Worm (Caenorhabditis elegans) whole organism, mixed stage, embryonic: ENCODE measurements around the gene rhgf-2.

ENCODE experiments used
- bed-3 ChIP-seq: fragments of 200-800 bp; sonication (Bioruptor generic); optimal IDR thresholded peaks from 3 replicates; lab custom pipeline; 2018; ENCODE audit warnings: mild to moderate bottlenecking, missing genetic modification characterization, moderate library complexity, missing compliant biosample characterization
- ceh-43 ChIP-seq: fragments of 200-800 bp; sonication (Bioruptor generic); optimal IDR thresholded peaks from 2 replicates; lab custom pipeline; 2018; ENCODE audit warnings: mild to moderate bottlenecking, missing genetic modification characterization, moderate library complexity, missing compliant biosample characterization
- ceh-83 ChIP-seq: fragments of 200-800 bp; sonication (Bioruptor generic); optimal IDR thresholded peaks from 2 replicates; lab custom pipeline; 2018; ENCODE audit warnings: mild to moderate bottlenecking, missing genetic modification characterization, missing compliant biosample characterization
- ces-1 ChIP-seq: fragments of 150-350 bp; optimal IDR thresholded peaks from 2 replicates; lab custom pipeline; 2014; ENCODE audit warnings: missing biosample characterization, missing genetic modification reagents, missing genetic modification characterization
- drap-1 ChIP-seq: fragments of 200-800 bp; sonication (Bioruptor generic); optimal IDR thresholded peaks from 3 replicates; lab custom pipeline; 2018; ENCODE audit warnings: mild to moderate bottlenecking, missing genetic modification characterization, missing compliant biosample characterization
- elt-1 ChIP-seq: sonication (generic microtip); optimal IDR thresholded peaks from 2 replicates; lab custom pipeline; 2017; ENCODE audit warnings: missing genetic modification characterization, mild to moderate bottlenecking, missing compliant biosample characterization, antibody characterized with exemption, moderate library complexity, borderline replicate concordance; ENCODE audit not compliant: insufficient read depth
- elt-3 ChIP-seq: fragments of 150-350 bp; optimal IDR thresholded peaks from 2 replicates; lab custom pipeline; 2014; ENCODE audit warnings: missing biosample characterization, missing genetic modification characterization
- flh-1 ChIP-seq: fragments of 200-800 bp; sonication (Bioruptor generic); optimal IDR thresholded peaks from 2 replicates; lab custom pipeline; 2018; ENCODE audit warnings: mild to moderate bottlenecking, missing genetic modification characterization, moderate library complexity, missing compliant biosample characterization
- ham-2 ChIP-seq: fragments of 200-800 bp; sonication (Bioruptor generic); optimal IDR thresholded peaks from 2 replicates; lab custom pipeline; 2018; ENCODE audit warnings: mild to moderate bottlenecking, missing genetic modification characterization, missing compliant biosample characterization
- lin-13 ChIP-seq: fragments of 150-350 bp; optimal IDR thresholded peaks from 2 replicates; lab custom pipeline; 2014; ENCODE audit warnings: missing biosample characterization, missing genetic modification characterization
- lin-32 ChIP-seq: fragments of 200-800 bp; sonication (Bioruptor generic); optimal IDR thresholded peaks from 2 replicates; lab custom pipeline; 2018; ENCODE audit warnings: mild to moderate bottlenecking, missing genetic modification characterization, missing compliant biosample characterization
- lsy-2 ChIP-seq: fragments of 150-350 bp; optimal IDR thresholded peaks from 2 replicates; lab custom pipeline; 2014; ENCODE audit warnings: missing biosample characterization, missing genetic modification characterization
- mls-2 ChIP-seq: sonication (generic microtip); optimal IDR thresholded peaks from 2 replicates; lab custom pipeline; 2016; ENCODE audit warnings: mild to moderate bottlenecking, missing genetic modification characterization, moderate library complexity, missing compliant biosample characterization
- nhr-12 ChIP-seq: fragments of 150-350 bp; optimal IDR thresholded peaks from 2 replicates; lab custom pipeline; 2014; ENCODE audit warnings: missing biosample characterization, missing genetic modification characterization
- nhr-2 ChIP-seq: fragments of 150-350 bp; optimal IDR thresholded peaks from 2 replicates; lab custom pipeline; 2014; ENCODE audit warnings: missing biosample characterization, missing genetic modification characterization
- nhr-76 ChIP-seq: sonication (generic microtip); optimal IDR thresholded peaks from 2 replicates; lab custom pipeline; 2017; ENCODE audit warnings: missing biosample characterization, missing genetic modification characterization
- sem-2 ChIP-seq: fragments of 200-800 bp; sonication (Bioruptor generic); optimal IDR thresholded peaks from 2 replicates; lab custom pipeline; 2018; ENCODE audit warnings: mild to moderate bottlenecking, missing genetic modification characterization, missing compliant biosample characterization
- snpc-4 ChIP-seq: fragments of 150-350 bp; optimal IDR thresholded peaks from 2 replicates; lab custom pipeline; 2014; ENCODE audit warnings: missing biosample characterization, missing genetic modification characterization
- sptf-1 ChIP-seq: sonication (generic microtip); optimal IDR thresholded peaks from 2 replicates; lab custom pipeline; 2017; ENCODE audit warnings: mild to moderate bottlenecking, missing genetic modification characterization, moderate library complexity, missing compliant biosample characterization
- tbx-8 ChIP-seq: fragments of 200-800 bp; sonication (Bioruptor generic); optimal IDR thresholded peaks from 2 replicates; lab custom pipeline; 2018; ENCODE audit warnings: mild to moderate bottlenecking, missing genetic modification characterization, moderate library complexity, missing compliant biosample characterization
- unc-62 ChIP-seq: fragments of 150-350 bp; optimal IDR thresholded peaks from 2 replicates; lab custom pipeline; 2014; ENCODE audit warnings: missing biosample characterization, missing genetic modification reagents, missing genetic modification characterization
- ztf-11 ChIP-seq: fragments of 150-350 bp; optimal IDR thresholded peaks from 2 replicates; lab custom pipeline; 2014; ENCODE audit warnings: missing biosample characterization, missing genetic modification characterization

rhgf-2 gene

DNA sequence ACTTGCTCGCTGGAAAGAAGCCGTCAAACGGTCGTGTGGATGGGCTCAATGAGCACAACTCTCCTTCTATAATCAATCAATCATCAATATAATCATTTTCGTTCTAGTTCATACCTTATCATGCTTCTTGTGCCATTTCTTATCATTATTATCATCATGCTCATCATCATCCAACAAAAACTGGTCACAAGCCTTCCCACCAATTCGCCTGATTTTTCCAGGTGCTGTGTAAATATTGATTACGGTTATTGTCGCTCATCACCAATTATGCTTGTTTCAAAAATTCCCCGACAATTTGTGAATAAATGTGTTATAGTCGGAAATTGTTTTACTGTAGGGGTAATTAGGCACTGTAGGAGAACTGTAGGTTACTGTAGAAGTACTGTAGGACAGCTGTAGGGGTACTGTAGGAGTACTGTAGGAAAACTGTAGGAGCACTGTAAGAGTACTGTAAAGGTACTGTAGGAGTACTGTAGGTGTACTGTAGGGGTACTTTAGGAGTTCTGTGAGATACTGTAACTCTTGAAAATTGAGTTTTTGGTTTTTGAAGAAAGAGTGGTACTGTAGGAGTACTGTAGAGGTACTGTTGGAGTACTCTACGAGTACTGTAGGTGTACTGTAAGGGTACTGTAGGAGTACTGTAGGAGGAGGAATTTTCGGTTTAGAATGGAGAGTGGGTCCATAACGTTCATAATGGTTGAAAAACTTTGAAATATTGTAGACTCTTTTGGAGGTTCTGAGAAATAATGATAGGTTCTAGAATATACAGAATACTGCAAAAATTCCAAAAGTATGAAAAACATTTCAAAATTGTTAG lies 6.3 kb upstream of the rhgf-2 start:
- TF ChIP-seq flh-1 (no peak), tbx-8 (GFP tag; lab: Kevin White, UChicago) (no peak), lsy-2 (tag; lab: Kevin White, UChicago) (peak; percentile 43), ces-1 (GFP tag; lab: Kevin White, UChicago) (peak; percentile 31), nhr-12 (tag; lab: Kevin White, UChicago) (no peak)

DNA sequence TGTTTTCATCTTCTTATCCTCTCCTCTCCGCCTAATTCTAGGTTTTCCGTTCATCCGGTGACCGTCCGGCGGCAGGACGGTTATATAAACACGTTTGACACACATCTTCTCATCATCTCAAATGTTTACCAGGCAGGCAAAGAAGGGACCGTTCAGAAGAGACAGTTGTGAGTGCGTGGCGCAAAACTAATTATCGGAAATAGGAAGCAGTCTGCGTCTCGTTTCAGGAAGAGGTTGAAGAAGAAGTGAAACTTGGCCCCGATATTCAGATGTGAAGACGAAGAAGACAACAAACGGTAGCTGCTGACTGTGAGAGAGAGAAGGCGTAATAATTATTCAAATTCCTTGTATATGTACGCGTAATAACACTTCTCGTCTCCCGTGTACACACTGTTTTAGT lies 1.8 kb upstream of the rhgf-2 start:
- TF ChIP-seq snpc-4 (tag; lab: Kevin White, UChicago) (no peak), lsy-2 (tag; lab: Kevin White, UChicago) (no peak), ham-2 (GFP tag; lab: Kevin White, UChicago) (peak; percentile 78), nhr-2 (no peak), bed-3 (GFP tag; lab: Kevin White, UChicago) (no peak), ceh-43 (GFP tag; lab: Kevin White, UChicago) (peak; percentile 0), ceh-83 (GFP tag; lab: Kevin White, UChicago) (no peak), unc-62 (GFP tag; lab: Kevin White, UChicago) (peak; percentile 33)

DNA sequence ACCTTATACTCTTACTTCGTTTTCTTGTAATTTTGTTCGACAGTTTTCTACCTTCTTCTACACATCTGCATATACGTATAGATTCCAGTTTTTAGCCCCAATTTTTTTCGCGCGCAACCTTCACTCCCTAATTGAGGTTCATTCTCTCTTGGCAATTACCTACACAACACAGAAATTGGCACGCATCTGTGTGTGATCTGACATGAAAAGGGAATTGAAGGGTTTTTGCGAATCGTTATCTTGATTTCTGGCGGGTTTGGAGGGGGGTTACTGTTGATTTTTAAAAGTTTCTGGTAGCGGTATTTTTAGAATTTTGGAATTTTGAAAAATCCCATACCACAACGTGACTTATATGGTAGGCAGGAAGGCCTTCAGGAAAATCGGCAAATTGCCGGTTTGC lies 2.1 kb downstream of the rhgf-2 start:
- TF ChIP-seq elt-1 (tag; lab: Kevin White, UChicago) (peak; percentile 14), sem-2 (GFP tag; lab: Kevin White, UChicago) (no peak)
- TF ChIP-seq, all 35 proteins: peak for 1

DNA sequence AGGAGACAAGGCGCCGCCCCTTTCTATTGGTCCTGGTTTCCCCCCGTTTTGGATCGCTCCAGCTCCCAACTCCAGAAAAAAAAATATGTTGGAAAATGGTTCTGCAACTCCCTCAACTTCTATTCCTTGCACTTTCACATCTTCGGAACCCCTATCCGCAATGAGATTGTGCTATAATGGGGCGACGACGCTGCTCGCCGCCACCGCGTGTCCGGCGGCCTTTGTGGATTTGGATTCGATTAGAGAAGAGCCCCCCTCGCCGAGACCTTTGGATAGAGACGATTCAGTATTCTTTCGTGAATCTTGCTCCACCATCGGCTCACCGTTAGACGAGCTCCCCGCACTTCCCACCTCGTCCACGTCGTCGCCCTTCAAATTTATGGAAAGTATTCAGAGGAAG lies 6.6 kb downstream of the rhgf-2 start:
- no peak for TF ChIP-seq sptf-1 (tag; lab: Kevin White, UChicago)
- TF ChIP-seq ces-1 (GFP tag; lab: Kevin White, UChicago), result peak; percentile 29

DNA sequence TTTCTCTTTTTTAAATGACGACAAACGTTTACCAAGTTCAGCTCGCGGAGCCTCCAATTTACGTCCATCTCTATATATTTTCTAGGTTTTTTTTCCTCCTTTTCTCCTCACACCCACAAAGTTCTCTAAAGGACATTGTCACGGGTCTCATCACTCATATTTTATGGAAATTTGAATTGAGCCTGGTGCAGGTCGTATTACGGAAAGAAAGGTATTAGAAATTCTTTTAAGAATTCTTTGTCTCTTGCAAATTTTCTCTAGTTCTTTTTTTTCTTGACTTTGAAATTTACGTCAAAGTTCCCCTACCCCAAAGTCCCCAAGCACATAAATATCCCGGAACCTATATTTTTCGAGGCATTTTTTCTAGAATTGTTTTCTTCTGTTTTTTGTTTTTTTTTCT lies 17.9 kb downstream of the rhgf-2 start:
- TF ChIP-seq nhr-76 (tag; lab: Kevin White, UChicago), result no peak

DNA sequence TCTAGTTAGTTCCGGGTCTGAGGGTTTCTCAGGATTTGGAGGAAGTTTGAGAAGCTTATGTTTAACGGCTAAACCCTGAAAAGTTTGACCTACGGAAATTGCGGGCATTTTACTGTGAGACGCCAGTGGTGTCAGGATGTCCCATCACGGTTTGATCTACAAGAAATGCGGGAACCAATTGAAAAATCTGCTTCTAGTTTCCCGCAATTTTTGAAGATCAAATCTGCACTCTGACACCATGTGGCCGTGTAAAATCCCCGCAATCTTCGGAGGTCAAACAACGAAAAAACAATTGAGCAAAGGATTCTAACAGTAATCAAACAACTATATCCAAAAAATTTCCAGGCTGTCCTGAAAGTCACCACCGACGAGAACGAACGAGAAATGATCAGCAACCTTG lies 22.3 kb downstream of the rhgf-2 start:
- TF ChIP-seq elt-3 (tag; lab: Kevin White, UChicago) (no peak), sptf-1 (tag; lab: Kevin White, UChicago) (no peak), lin-13 (tag; lab: Kevin White, UChicago) (no peak)

DNA sequence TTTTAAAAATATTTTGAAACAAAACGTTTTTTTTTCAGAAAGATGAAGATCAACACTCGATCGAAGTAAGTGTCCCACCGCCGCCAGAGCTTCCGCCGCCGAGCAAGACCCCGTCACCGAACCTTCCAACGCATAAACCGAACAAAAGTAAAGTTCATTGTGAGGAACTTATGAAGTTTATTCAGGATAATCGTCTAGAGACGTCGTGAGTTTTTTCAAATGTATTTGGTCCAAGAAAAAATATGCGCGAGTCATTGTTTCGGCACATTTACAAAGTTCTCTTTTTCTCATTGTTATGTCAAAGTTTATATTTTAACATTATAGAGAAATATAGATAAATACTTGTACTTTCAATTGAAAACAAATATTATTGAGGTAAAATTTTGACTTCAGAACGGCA lies 24.7 kb downstream of the rhgf-2 start:
- no peak for TF ChIP-seq lin-13 (tag; lab: Kevin White, UChicago)
- no peak for TF ChIP-seq sem-2 (GFP tag; lab: Kevin White, UChicago)
- no peak for TF ChIP-seq drap-1 (GFP tag; lab: Kevin White, UChicago)
- TF ChIP-seq ham-2 (GFP tag; lab: Kevin White, UChicago), result no peak
- no peak for TF ChIP-seq ztf-11
- no peak for TF ChIP-seq snpc-4 (tag; lab: Kevin White, UChicago)
- TF ChIP-seq lin-32 (GFP tag; lab: Kevin White, UChicago), result no peak
- TF ChIP-seq tbx-8 (GFP tag; lab: Kevin White, UChicago), result no peak

DNA sequence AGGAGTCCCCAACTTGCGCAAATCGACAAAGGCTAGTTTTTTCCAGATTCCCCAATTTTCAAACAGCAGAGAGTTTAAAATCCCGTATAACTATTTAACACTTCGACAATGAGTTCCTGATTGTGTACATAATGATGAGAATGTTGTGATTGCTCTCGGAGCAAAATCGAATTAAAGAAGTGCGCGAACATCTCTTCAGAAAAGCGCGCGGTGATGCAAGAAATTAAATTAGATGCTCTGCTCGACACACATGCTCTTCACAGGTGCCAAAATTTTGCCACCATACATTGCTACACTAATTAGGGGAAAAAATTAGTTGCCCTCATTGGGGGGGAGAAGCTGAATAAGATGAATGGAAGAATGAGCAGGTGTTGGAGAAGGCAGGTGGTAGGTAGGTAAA lies 28.9 kb downstream of the rhgf-2 start:
- TF ChIP-seq ces-1 (GFP tag; lab: Kevin White, UChicago) (peak; percentile 95), mls-2 (tag; lab: Kevin White, UChicago) (no peak)
